Worm (Caenorhabditis elegans) whole organism, L1 larva: ENCODE data around the gene K05G3.1.

Experiments
- C04F5.9 ChIP-seq: sonication (generic microtip); optimal IDR thresholded peaks from 2 replicates; lab custom pipeline; 2016; ENCODE audit warnings: missing genetic modification characterization, missing compliant biosample characterization
- C34B4.2 ChIP-seq: sonication (generic microtip); optimal IDR thresholded peaks from 2 replicates; lab custom pipeline; 2017; ENCODE audit warnings: mild to moderate bottlenecking, missing genetic modification characterization, missing compliant biosample characterization
- F16B12.6 ChIP-seq: fragments of 150-350 bp; optimal IDR thresholded peaks from 2 replicates; lab custom pipeline; 2014; ENCODE audit warnings: missing biosample characterization, missing genetic modification characterization
- alr-1 ChIP-seq: fragments of 200-800 bp; sonication (Bioruptor generic); optimal IDR thresholded peaks from 2 replicates; lab custom pipeline; 2018; ENCODE audit warnings: borderline replicate concordance, mild to moderate bottlenecking, missing genetic modification characterization, missing compliant biosample characterization
- blmp-1 ChIP-seq: fragments of 150-350 bp; optimal IDR thresholded peaks from 2 replicates; lab custom pipeline; 2014; ENCODE audit warnings: missing biosample characterization, missing genetic modification characterization
- ceh-63 ChIP-seq: fragments of 200-800 bp; sonication (Bioruptor generic); optimal IDR thresholded peaks from 2 replicates; lab custom pipeline; 2018; ENCODE audit warnings: mild to moderate bottlenecking, missing genetic modification characterization, missing compliant biosample characterization
- ceh-90 ChIP-seq: sonication (generic microtip); optimal IDR thresholded peaks from 2 replicates; lab custom pipeline; 2016; ENCODE audit warnings: missing genetic modification characterization, missing compliant biosample characterization
- efl-1 ChIP-seq, 4 experiments: fragments of 150-350 bp; optimal IDR thresholded peaks in 3 of 4; peaks in 1 of 4; 1 replicate in 1 of 4; 2 replicates in 3 of 4; lab custom pipeline; 2014; ENCODE audit warnings: missing biosample characterization in 2 of 4, missing genetic modification characterization in 2 of 4, missing genetic modification reagents in 2 of 4
- elt-2 ChIP-seq: sonication (generic microtip); optimal IDR thresholded peaks from 2 replicates; lab custom pipeline; 2016; ENCODE audit warnings: missing genetic modification characterization, mild to moderate bottlenecking, inconsistent platforms, missing compliant biosample characterization, missing genetic modification reagents
- elt-3 ChIP-seq, 6 experiments: fragments of 150-350 bp in 1 of 6; sonication (generic microtip); optimal IDR thresholded peaks; 2 replicates each; lab custom pipeline; 2017 to 2018; ENCODE audit warnings: missing biosample characterization in 6 of 6, missing genetic modification characterization in 6 of 6, inconsistent platforms in 1 of 6
- ets-5 ChIP-seq: fragments of 200-800 bp; sonication (Bioruptor generic); IDR thresholded peaks from 2 replicates; pipeline ENCODE4 v1.3.6; 2022; ENCODE audit warnings: missing genetic modification characterization, missing compliant biosample characterization
- fkh-10 ChIP-seq: sonication (generic microtip); optimal IDR thresholded peaks from 2 replicates; lab custom pipeline; 2017; ENCODE audit warnings: missing biosample characterization, missing genetic modification reagents, missing genetic modification characterization
- fos-1 ChIP-seq: fragments of 150-350 bp; optimal IDR thresholded peaks from 2 replicates; lab custom pipeline; 2014; ENCODE audit warnings: missing biosample characterization, missing genetic modification characterization
- hlh-17 ChIP-seq: fragments of 200-800 bp; sonication (Bioruptor generic); optimal IDR thresholded peaks from 2 replicates; lab custom pipeline; 2018; ENCODE audit warnings: missing genetic modification characterization, mild to moderate bottlenecking, missing compliant biosample characterization, moderate library complexity, borderline replicate concordance
- hpl-2 ChIP-seq: fragments of 150-350 bp; optimal IDR thresholded peaks from 2 replicates; lab custom pipeline; 2014; ENCODE audit warnings: missing biosample characterization, missing genetic modification reagents, missing genetic modification characterization
- lin-13 ChIP-seq: fragments of 150-350 bp; optimal IDR thresholded peaks from 2 replicates; lab custom pipeline; 2014; ENCODE audit warnings: missing biosample characterization, missing genetic modification reagents, missing genetic modification characterization
- lin-14 ChIP-seq: fragments of 200-800 bp; sonication (Bioruptor generic); optimal IDR thresholded peaks from 2 replicates; lab custom pipeline; 2018; ENCODE audit warnings: mild to moderate bottlenecking, missing genetic modification characterization, moderate library complexity, missing compliant biosample characterization
- lin-15B ChIP-seq: fragments of 150-350 bp; sonication (generic microtip); optimal IDR thresholded peaks from 3 replicates; lab custom pipeline; 2014; ENCODE audit warnings: missing biosample characterization, missing genetic modification characterization
- lin-35 ChIP-seq, 2 experiments: fragments of 150-350 bp; optimal IDR thresholded peaks; 2 replicates each; lab custom pipeline; 2014; ENCODE audit warnings: missing biosample characterization in 2 of 2, missing genetic modification characterization in 2 of 2, missing genetic modification reagents in 2 of 2
- lin-39 ChIP-seq: fragments of 150-350 bp; optimal IDR thresholded peaks from 2 replicates; lab custom pipeline; 2014; ENCODE audit warnings: missing biosample characterization, missing genetic modification reagents, missing genetic modification characterization
- mab-9 ChIP-seq: fragments of 200-800 bp; sonication (Bioruptor generic); IDR thresholded peaks from 2 replicates; pipeline ENCODE4 v1.3.6; 2022; ENCODE audit warnings: missing genetic modification reagents, missing genetic modification characterization, missing compliant biosample characterization
- mef-2 ChIP-seq: fragments of 150-350 bp; optimal IDR thresholded peaks from 2 replicates; lab custom pipeline; 2014; ENCODE audit warnings: missing biosample characterization, missing genetic modification characterization
- nhr-20 ChIP-seq: sonication (generic microtip); optimal IDR thresholded peaks from 2 replicates; lab custom pipeline; 2016; ENCODE audit warnings: mild to moderate bottlenecking, missing genetic modification characterization, missing compliant biosample characterization
- nhr-71 ChIP-seq: sonication (generic microtip); optimal IDR thresholded peaks from 2 replicates; lab custom pipeline; 2016; ENCODE audit warnings: mild to moderate bottlenecking, missing genetic modification characterization, moderate library complexity, missing compliant biosample characterization
- nhr-77 ChIP-seq: fragments of 150-350 bp; optimal IDR thresholded peaks from 2 replicates; lab custom pipeline; 2014; ENCODE audit warnings: missing biosample characterization, missing genetic modification characterization
- nhr-90 ChIP-seq: sonication (generic microtip); optimal IDR thresholded peaks from 2 replicates; lab custom pipeline; 2016; ENCODE audit warnings: mild to moderate bottlenecking, missing genetic modification characterization, missing compliant biosample characterization; ENCODE audit not compliant: poor library complexity
- pag-3 ChIP-seq: sonication (generic microtip); optimal IDR thresholded peaks from 2 replicates; lab custom pipeline; 2017; ENCODE audit warnings: missing genetic modification characterization, mild to moderate bottlenecking, missing compliant biosample characterization, antibody characterized with exemption, borderline replicate concordance; ENCODE audit not compliant: insufficient read depth
- pax-3 ChIP-seq: fragments of 200-800 bp; sonication (Bioruptor generic); optimal IDR thresholded peaks from 2 replicates; lab custom pipeline; 2018; ENCODE audit warnings: mild to moderate bottlenecking, missing genetic modification characterization, moderate library complexity, missing compliant biosample characterization
- pqm-1 ChIP-seq: sonication (generic microtip); optimal IDR thresholded peaks from 3 replicates; lab custom pipeline; 2017; ENCODE audit warnings: missing biosample characterization, missing genetic modification characterization
- snpc-4 ChIP-seq: fragments of 150-350 bp; optimal IDR thresholded peaks from 2 replicates; lab custom pipeline; 2014; ENCODE audit warnings: missing biosample characterization, missing genetic modification characterization
- snu-23 ChIP-seq: sonication (generic microtip); optimal IDR thresholded peaks from 2 replicates; lab custom pipeline; 2016; ENCODE audit warnings: missing genetic modification characterization, missing compliant biosample characterization
- sptf-1 ChIP-seq: fragments of 150-350 bp; optimal IDR thresholded peaks from 2 replicates; lab custom pipeline; 2014; ENCODE audit warnings: missing biosample characterization, missing genetic modification characterization
- unc-30 ChIP-seq: sonication (generic microtip); optimal IDR thresholded peaks from 2 replicates; lab custom pipeline; 2017; ENCODE audit warnings: missing biosample characterization, missing genetic modification characterization
- unc-86 ChIP-seq: sonication (generic microtip); optimal IDR thresholded peaks from 2 replicates; lab custom pipeline; 2016; ENCODE audit warnings: missing genetic modification characterization, missing compliant biosample characterization
- zag-1 ChIP-seq: fragments of 150-350 bp; optimal IDR thresholded peaks from 2 replicates; lab custom pipeline; 2014; ENCODE audit warnings: missing biosample characterization, missing genetic modification characterization
- ztf-4 ChIP-seq: fragments of 150-350 bp; optimal IDR thresholded peaks from 2 replicates; lab custom pipeline; 2014; ENCODE audit warnings: missing biosample characterization, missing genetic modification characterization

The K05G3.1 gene

ce11 chrX:16485322-16485721 lies 15.8 kb upstream of the K05G3.1 start:
- TF ChIP-seq fkh-10 (GFP tag; lab: Kevin White, UChicago) (peak; percentile 29), hlh-17 (no peak)

ce11 chrX:16487068-16487658 lies 14.0 kb upstream of the K05G3.1 start, which contains the start of gene cah-3:
TSS of gene cah-3 (plus strand) at chrX:16487481.
- TF ChIP-seq lin-14 (GFP tag; lab: Kevin White, UChicago) (peak; percentile 51), mab-9 (GFP tag; lab: Robert Waterston, UW) (no peak), elt-2 (tag; lab: Kevin White, UChicago) (peak; percentile 38), fkh-10 (GFP tag; lab: Kevin White, UChicago) (peak; percentile 67), nhr-77 (tag; lab: Kevin White, UChicago) (no peak)

- TF ChIP-seq ceh-63 (no peak), hlh-17 (no peak), pag-3 (tag; lab: Kevin White, UChicago) (no peak), snpc-4 (tag; lab: Kevin White, UChicago) (no peak), fos-1 (no peak), blmp-1 (tag; lab: Kevin White, UChicago) (no peak), lin-39 (tag; lab: Kevin White, UChicago) (no peak), hpl-2 (GFP tag; lab: Kevin White, UChicago) (no peak), lin-15B (tag; lab: Kevin White, UChicago) (no peak), pax-3 (no peak), ztf-4 (tag; lab: Kevin White, UChicago) (no peak)
Measured at ce11 chrX:16490753-16491152, 10.4 kb upstream of the K05G3.1 start.

ce11 chrX:16494630-16495029 lies 6.5 kb upstream of the K05G3.1 start, which contains the start of gene K05G3.2:
TSS of gene K05G3.2 (plus strand) at chrX:16494930.
- no peak for TF ChIP-seq efl-1 (optimal IDR thresholded peaks at IDR 0.05; lab: Kevin White, UChicago)
- peak in 1 of 2 experiments; percentile 57 for TF ChIP-seq efl-1 (GFP tag; optimal IDR thresholded peaks at IDR 0.05 in 1 of 2; lab: Kevin White, UChicago)
- TF ChIP-seq pqm-1: no peak

DNA sequence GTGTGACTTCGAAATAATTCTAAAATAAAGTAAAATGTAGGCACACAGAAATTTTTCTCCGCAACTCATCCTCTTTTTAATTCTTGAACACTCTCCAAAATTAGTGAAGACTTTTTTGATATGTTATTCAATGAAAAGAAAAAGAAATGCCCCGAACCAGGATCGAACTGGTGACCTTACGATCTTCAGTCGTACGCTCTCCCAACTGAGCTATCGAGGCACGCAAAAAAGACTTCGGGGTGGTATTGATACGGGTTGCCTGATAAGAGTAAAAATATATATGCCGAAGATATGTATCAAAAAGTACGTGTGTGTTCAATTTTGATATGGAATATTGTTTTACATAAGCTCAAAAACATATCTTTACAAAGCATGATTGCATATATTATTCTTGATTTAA lies 1.9 kb downstream of the K05G3.1 start:
- TF ChIP-seq zag-1 (tag; lab: Kevin White, UChicago): no peak
- TF ChIP-seq C34B4.2 (tag; lab: Kevin White, UChicago): no peak
- TF ChIP-seq hlh-17: no peak
- TF ChIP-seq mef-2 (tag; lab: Kevin White, UChicago): no peak
- no peak for TF ChIP-seq unc-30 (tag; lab: Kevin White, UChicago)
- TF ChIP-seq efl-1 (optimal IDR thresholded peaks at IDR 0.05; lab: Kevin White, UChicago): no peak
- TF ChIP-seq efl-1 (GFP tag; optimal IDR thresholded peaks at IDR 0.05 in 1 of 2; lab: Kevin White, UChicago): peak in 1 of 2 experiments; percentile 75
- TF ChIP-seq nhr-20: no peak
- TF ChIP-seq snu-23 (GFP tag; lab: Kevin White, UChicago): peak; percentile 15
- TF ChIP-seq nhr-90: peak; percentile 32
- no peak for TF ChIP-seq lin-13 (GFP tag; lab: Kevin White, UChicago)
- TF ChIP-seq alr-1 (tag; lab: Kevin White, UChicago): no peak
- TF ChIP-seq elt-3 (tag; optimal IDR thresholded peaks at IDR 0.05; lab: Kevin White, UChicago): no peak
- peak in 1 of 2 experiments; percentile 25 for TF ChIP-seq lin-35 (GFP tag; optimal IDR thresholded peaks at IDR 0.05; lab: Kevin White, UChicago)
- no peak for TF ChIP-seq pqm-1
- TF ChIP-seq nhr-71: no peak
- TF ChIP-seq lin-39 (tag; lab: Kevin White, UChicago): no peak
- TF ChIP-seq ets-5 (GFP tag; lab: Robert Waterston, UW): no peak
- TF ChIP-seq sptf-1 (tag; lab: Kevin White, UChicago): no peak
- TF ChIP-seq F16B12.6 (tag; lab: Kevin White, UChicago): no peak
- no peak for TF ChIP-seq ceh-90 (tag; lab: Kevin White, UChicago)
- TF ChIP-seq unc-86 (tag; lab: Kevin White, UChicago): no peak
- no peak for TF ChIP-seq C04F5.9 (tag; lab: Kevin White, UChicago)
